Worm (Caenorhabditis elegans) whole organism, L4/young adult: ENCODE data around the gene srh-296.

Experiments
- W03F9.2 ChIP-seq: fragments of 150-350 bp; optimal IDR thresholded peaks from 2 replicates; lab custom pipeline; 2014; ENCODE audit warnings: missing biosample characterization, missing genetic modification characterization
- dao-5 ChIP-seq: sonication (generic microtip); optimal IDR thresholded peaks from 2 replicates; lab custom pipeline; 2016; ENCODE audit warnings: missing genotype, missing genetic modification characterization, moderate library complexity, missing compliant biosample characterization
- him-1 ChIP-seq: sonication (generic microtip); optimal IDR thresholded peaks from 2 replicates; lab custom pipeline; 2016; ENCODE audit warnings: missing genotype, missing genetic modification reagents, missing genetic modification characterization, missing compliant biosample characterization

srh-296 gene

DNA sequence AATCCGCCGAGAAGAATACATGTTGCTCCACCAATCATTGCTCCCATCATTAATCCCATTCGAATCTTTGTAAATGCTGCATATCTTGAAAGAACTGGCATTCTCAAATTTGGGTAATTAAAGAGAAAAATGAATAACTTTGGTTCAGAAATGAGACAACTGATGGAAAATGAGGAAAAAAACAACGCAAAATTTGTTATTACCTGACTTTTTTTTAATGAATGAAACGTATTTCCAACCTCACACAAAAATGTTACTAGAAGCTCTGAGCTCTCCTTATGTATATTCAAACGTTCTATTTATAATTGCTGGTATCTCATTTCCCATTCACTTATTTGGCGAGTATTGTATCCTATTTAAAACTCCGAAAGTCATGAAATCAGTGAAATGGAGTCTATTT lies 7.6 kb upstream of the srh-296 start, which contains the start of the genes Y94A7B.11 and srh-292:
Gene Y94A7B.11 (minus strand): TSS at position 101 of the 400 bp plus-strand sequence.
Gene srh-292 (plus strand): TSS at position 251 of the 400 bp plus-strand sequence.
- TF ChIP-seq dao-5 (tag; lab: Kevin White, UChicago), result no peak
- no peak for TF ChIP-seq W03F9.2
- no peak for TF ChIP-seq him-1

DNA sequence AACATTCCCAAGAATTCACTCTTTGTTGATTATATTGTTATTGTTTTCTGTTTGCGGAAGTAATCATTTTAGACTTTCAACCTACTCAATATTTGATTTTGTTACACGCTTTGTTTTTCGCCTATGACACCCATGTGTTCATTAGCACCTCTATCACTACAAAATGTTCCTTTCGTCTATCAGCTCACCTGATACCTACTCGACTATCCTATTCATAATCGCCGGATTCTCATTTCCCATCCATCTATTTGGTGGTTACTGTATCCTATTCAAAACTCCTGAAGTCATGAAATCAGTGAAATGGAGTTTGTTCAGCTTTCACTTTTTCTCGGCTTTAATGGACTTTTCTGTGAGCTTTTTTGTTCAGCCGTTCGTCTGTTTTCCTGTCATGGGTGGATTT lies 4.8 kb upstream of the srh-296 start, which contains the start of gene srh-291:
Gene srh-291 (plus strand): TSS at position 301 of the 400 bp plus-strand sequence.
- TF ChIP-seq dao-5 (tag; lab: Kevin White, UChicago), result no peak

DNA sequence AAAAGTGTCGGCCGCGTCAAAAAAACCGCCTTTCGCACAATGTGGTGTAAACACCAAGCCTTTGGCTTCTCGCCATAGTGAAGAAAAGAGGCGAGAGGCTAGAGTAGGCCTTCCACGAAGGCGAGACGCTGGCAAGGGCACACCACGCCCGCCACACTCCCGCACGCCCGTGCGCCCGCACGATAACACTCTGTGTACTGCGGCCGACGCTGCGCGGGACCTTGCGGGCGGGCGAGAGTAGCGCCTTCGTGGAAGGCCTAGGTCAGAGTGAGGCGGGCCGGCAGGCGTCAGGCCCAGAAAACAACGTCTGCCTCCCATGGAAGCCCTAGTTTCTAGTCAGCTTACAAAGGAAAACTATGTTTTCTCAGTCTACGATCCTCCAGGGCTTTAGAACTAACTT lies 2.0 kb downstream of the srh-296 start:
- TF ChIP-seq dao-5 (tag; lab: Kevin White, UChicago) (no peak), him-1 (no peak), W03F9.2 (no peak)

DNA sequence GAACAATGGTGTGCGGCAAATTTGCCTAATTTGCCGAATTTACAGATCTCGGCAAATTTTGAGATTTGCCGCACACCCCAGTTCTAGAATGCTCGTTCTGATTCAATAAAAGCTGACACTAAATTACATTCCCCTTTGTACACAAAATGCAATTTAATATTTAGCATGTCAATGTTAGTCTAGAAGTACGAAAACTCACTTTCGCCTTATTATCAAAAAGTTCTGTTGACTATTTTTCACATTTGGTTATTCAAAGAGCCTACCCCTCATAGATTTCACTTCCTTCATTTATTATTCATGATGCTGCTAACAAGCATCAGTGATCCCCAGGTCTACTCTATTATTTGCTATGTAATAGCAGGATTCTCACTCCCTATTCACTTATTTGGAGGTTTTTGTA lies 8.4 kb downstream of the srh-296 start, which contains the start of gene srh-298:
Gene srh-298 (plus strand): TSS at position 301 of the 400 bp plus-strand sequence.
- no peak for TF ChIP-seq him-1

DNA sequence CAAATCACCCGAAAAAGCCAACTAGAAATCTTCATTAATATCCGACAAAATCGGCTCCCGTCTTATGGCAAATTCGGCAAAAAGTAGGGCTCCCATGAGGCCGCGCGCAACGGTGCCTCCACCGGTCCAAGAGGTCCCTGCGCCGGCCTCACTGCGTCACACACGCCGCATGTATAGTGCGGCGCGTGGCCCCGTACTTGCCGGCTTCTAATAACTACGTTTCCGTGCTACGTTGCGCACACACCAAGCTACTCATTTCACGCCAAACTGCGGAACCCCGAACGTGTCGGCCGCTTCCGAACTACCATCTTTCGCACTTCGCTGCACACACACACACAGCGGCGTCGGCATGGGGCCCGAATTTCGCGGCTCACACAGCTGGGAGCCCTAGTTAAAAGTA lies 9.6 kb downstream of the srh-296 start:
- TF ChIP-seq W03F9.2 (no peak), dao-5 (tag; lab: Kevin White, UChicago) (no peak)

DNA sequence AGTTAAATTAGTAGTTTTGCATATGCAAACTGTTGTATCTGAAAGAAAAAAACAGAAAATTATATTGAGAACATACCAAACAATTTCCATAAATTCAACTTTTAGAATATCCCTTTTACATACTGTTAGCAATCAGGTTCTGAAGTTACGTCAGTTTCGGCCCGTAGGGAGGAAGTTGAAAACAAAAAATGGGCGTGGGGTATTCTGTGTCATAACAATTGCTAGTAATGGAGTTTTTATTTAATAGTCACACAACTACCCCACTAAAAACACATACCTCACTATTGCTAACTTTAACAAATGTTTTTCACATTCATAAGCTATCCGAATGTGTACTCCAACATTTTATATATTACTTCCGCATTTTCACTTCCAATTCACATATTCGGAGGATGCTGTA lies 11.7 kb downstream of the srh-296 start, which contains the start of gene srh-300:
Gene srh-300 (plus strand): TSS at position 301 of the 400 bp plus-strand sequence.
- TF ChIP-seq dao-5 (tag; lab: Kevin White, UChicago), result no peak

DNA sequence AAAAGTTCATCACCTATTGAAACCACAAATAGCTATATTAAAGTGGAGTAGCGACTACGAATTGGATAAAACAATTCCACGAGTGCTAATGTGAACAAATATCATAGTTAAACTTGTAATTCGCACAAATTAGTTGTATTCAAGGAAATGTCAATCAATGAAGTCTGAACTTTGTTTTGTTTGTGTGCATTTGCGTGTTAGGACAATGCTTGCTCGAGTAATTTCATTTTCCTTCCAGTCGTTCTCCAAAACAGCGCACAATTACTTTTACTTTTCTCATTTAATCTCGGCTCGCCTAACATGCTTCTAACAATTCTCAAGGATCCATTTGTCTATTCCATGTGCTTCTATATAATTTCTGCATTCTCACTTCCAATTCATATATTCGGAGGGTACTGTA lies 14.5 kb downstream of the srh-296 start, which contains the start of gene srh-301:
Gene srh-301 (plus strand): TSS at position 301 of the 400 bp plus-strand sequence.
- no peak for TF ChIP-seq dao-5 (tag; lab: Kevin White, UChicago)
- no peak for TF ChIP-seq him-1
- TF ChIP-seq W03F9.2, result no peak

DNA sequence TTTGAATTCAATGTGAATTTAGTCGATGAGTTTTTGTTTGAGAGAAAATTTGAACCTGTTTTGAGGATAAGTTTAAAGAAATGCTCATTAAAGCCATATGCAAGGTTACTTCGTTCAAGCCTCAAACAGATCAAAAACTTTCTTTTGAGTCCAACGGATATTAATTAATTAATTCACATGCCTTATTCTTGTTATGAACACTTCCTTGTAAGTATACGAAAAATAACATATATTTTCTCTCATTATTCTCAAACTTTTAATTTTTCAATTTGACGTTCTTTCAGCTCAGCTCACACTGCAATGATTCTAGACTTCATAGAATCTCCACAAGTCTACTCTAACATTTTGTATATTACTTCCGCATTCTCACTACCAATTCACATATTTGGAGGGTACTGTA lies 18.2 kb downstream of the srh-296 start, which contains the start of gene srh-304:
Gene srh-304 (plus strand): TSS at position 301 of the 400 bp plus-strand sequence.
- TF ChIP-seq W03F9.2 (no peak), him-1 (no peak), dao-5 (tag; lab: Kevin White, UChicago) (no peak)

DNA sequence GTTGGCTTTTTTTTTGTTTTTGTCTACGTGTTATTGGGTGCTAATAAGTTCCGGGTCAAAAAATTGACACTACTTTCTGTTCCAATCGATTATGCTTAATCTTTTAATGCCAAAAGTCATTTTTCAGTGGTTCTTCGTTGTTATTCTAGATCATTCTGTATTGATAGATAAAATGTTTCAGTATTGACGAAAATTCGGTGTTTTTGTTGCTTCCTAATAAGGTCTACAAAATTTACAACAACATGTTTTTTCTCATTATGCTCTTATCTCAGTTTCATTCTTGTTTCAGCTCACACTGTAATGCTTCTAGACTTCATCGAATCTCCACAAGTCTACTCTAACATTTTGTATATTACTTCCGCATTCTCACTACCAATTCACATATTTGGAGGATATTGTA lies 21.2 kb downstream of the srh-296 start, which contains the start of gene srh-303:
Gene srh-303 (plus strand): TSS at position 301 of the 400 bp plus-strand sequence.
- TF ChIP-seq him-1 (no peak), W03F9.2 (no peak), dao-5 (tag; lab: Kevin White, UChicago) (no peak)

DNA sequence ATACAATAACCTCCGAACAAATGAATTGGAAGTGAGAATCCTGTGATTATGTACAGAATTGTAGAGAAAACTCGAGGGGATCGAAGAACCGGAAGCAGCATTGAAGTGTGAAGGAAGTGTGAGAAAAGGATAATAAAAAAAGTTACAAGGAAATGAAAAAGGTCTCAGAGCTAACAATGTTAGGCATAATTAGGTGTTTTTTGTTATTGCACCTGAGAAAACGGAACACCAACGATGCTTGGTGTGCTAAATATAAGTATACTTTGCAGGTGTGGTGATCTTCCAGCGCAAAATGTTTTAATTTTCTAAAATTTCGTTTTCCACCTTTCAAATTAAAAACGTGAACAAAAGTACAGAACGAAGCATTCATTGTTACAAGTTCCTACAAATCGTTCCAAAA lies 34.0 kb downstream of the srh-296 start, which contains the start of gene srh-286:
Gene srh-286 (minus strand): TSS at position 101 of the 400 bp plus-strand sequence.
- TF ChIP-seq W03F9.2 (no peak), dao-5 (tag; lab: Kevin White, UChicago) (no peak), him-1 (no peak)

DNA sequence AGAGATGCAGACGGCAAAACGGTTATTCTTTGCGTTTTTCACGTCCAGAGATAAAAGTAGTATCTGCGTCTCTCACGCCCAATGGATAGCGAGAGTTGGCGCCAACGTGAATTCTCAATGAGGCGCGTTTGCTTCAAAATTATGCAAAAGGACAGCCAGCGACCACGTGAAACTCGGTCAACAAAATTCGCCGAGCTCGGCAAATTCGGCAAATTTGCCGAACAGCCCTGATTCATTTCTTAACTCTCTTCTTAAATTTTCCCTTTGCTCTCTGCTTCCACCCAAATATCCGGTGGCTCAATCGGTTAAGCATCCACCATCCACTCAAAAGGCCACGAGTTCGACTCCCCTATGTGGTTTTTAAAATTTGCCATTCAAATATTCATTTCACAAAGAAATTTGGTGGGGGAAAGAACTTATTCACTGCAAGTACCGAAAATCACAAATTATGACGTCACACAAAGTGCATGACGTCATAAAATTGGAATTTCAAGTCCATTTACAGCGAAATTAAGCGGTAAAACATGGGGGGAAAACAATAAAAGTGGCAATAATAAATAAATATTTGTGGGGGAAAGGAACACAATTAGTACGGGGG lies 35.3 kb downstream of the srh-296 start:
- TF ChIP-seq W03F9.2 (no peak), him-1 (no peak), dao-5 (tag; lab: Kevin White, UChicago) (no peak)

DNA sequence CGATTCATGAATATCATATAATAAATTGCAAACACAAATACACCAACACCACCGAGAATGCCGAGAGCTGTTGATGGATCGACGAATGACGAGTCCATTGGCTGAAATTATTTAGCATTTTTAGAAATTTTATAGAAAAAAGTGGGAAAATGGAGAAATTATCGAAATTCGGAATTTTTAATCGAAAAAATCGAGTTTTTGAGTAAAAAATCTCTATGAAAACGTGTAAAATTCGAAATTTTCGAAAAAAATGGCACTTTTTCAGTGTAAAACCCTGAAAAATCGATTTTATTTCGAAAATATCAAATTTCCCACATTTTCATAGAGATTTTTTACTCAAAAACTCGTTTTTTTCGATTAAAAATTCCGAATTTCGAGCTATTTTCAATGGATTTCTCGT lies 45.7 kb downstream of the srh-296 start, which contains the start of gene tcc-1:
Gene tcc-1 (minus strand): TSS at position 101 of the 400 bp plus-strand sequence.
- TF ChIP-seq dao-5 (tag; lab: Kevin White, UChicago) (no peak), him-1 (no peak), W03F9.2 (no peak)

DNA sequence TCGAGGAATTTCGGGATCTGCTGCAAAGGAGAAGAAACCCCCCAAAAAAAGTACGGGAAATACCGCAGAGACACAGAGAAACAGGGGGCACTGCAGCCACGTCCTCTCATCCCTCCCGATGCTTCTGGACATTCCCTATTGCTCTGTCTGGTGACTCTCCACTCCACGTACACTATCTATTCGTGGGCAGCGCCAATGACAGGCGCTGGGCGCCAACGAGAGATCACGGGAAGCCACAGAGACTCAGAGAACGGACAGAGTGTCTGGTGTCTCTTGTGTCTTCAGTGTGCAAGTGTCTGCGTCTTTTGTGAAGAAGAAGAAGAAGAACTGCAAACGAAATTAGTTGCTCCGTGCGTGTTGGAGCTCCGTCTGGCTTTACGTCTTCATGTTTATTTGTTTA lies 47.7 kb downstream of the srh-296 start:
- TF ChIP-seq him-1 (peak; percentile 71), dao-5 (tag; lab: Kevin White, UChicago) (no peak), W03F9.2 (no peak)

DNA sequence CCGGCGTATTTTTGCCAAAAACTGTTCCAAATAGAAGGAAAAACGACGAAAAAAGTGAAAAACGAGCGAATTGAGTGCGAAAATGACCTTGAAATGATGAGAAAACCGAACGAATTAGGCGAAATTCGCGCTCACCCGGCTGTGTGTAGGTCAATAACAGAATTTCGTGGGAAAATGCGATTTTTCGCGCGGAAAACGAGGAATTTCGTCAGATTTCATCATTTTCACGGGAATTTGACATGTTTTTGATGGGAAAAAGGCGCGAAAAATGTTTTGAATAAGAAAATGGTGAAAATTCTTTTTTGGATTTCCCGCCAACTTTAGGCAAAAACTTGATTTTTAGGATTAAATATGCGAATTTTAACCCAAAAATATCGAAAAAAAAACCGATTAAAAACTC lies 48.9 kb downstream of the srh-296 start:
- TF ChIP-seq dao-5 (tag; lab: Kevin White, UChicago), result no peak
- no peak for TF ChIP-seq him-1
- TF ChIP-seq W03F9.2, result no peak

DNA sequence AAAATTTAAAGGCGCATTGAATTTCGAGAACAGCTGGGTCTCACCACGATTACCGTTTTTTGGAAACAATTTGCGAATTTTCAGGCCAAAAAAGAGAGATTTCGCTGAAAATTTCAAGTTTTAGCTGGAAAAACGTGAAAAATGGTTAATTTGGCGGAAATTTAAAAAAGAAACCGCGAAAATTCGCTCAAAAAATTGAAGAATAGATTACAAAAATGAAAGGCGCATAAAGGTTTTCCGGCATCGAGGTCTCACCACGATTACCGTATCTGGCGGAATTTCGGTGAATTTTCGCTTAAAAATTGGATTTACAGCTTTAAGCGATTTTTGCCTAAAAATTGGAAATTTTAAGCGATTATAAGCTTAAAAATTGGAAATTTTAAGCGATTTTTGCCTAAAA lies 49.4 kb downstream of the srh-296 start:
- TF ChIP-seq him-1, result no peak
- no peak for TF ChIP-seq W03F9.2
